Fruit fly (Drosophila melanogaster): ENCODE measurements around the gene Coq6.

Coq6 gene

DNA sequence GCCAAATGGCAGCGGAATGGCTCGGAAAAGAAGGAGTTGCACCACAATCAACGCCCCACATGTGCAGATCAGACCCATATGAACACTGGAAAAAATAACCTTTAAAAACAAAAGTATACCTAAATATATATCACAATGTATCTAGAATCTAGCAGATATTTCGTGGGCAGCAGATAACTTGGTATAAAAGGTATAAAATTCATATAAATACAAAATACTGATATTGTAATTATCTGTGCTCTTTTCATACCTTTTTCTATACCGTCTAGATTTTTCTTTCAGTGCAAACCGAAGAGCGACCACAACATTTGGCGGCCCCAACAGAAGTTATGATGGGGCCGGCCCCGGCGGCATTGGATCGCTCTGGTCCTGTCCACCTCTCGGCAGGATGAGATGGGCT is 30.7 kb downstream of the Coq6 start:
- TF ChIP-seq Hnf4 (GFP tag; optimal IDR thresholded peaks at IDR 0.05) = peak; percentile 58
- no peak for TF ChIP-seq CrebA (GFP tag; optimal IDR thresholded peaks at IDR 0.05; ENCODE audit: borderline replicate concordance)
- TF ChIP-seq dsf (GFP tag; optimal IDR thresholded peaks at IDR 0.05; ENCODE audit: borderline replicate concordance) = no peak
- TF ChIP-seq sage (GFP tag; optimal IDR thresholded peaks at IDR 0.05) = peak; percentile 34
- TF ChIP-seq h (GFP tag; optimal IDR thresholded peaks at IDR 0.05) = peak; percentile 84
- TF ChIP-seq dmrt93B (GFP tag; optimal IDR thresholded peaks at IDR 0.05) = peak; percentile 37
- peak; percentile 70 for TF ChIP-seq Jra (GFP tag; optimal IDR thresholded peaks at IDR 0.05)
- peak; percentile 80 for TF ChIP-seq OdsH (GFP tag; optimal IDR thresholded peaks at IDR 0.05)
- TF ChIP-seq GATAd (GFP tag; optimal IDR thresholded peaks at IDR 0.05) = no peak
- TF ChIP-seq CG9705 (GFP tag; optimal IDR thresholded peaks at IDR 0.05) = peak; percentile 45
- TF ChIP-seq foxo (GFP tag; optimal IDR thresholded peaks at IDR 0.05) = peak in 1 of 2 experiments; percentile 81
- peak; percentile 37 for TF ChIP-seq tai (GFP tag; optimal IDR thresholded peaks at IDR 0.05)
- TF ChIP-seq fru (GFP tag; optimal IDR thresholded peaks at IDR 0.05) = peak; percentile 87
- TF ChIP-seq HLH106 (tag; optimal IDR thresholded peaks at IDR 0.05) = peak; percentile 83
- TF ChIP-seq psq (GFP tag; optimal IDR thresholded peaks at IDR 0.05) = peak; percentile 72
- peak; percentile 33 for TF ChIP-seq Rel (GFP tag; optimal IDR thresholded peaks at IDR 0.05)
- TF ChIP-seq Rel (tag; optimal IDR thresholded peaks at IDR 0.05) = peak; percentile 48
- TF ChIP-seq Sp1 (GFP tag; optimal IDR thresholded peaks at IDR 0.05) = peak; percentile 88
- TF ChIP-seq br (GFP tag; optimal IDR thresholded peaks at IDR 0.05) = peak; percentile 72
- peak; percentile 76 for TF ChIP-seq rgr (GFP tag; optimal IDR thresholded peaks at IDR 0.05)
- TF ChIP-seq Myc (optimal IDR thresholded peaks at IDR 0.05) = no peak
- TF ChIP-seq jim (GFP tag; optimal IDR thresholded peaks at IDR 0.05) = no peak
- peak; percentile 72 for TF ChIP-seq brk (GFP tag; optimal IDR thresholded peaks at IDR 0.05)
- no peak for TF ChIP-seq dl (GFP tag; optimal IDR thresholded peaks at IDR 0.05; ENCODE audit: insufficient read depth in 1 of 2, partially characterized antibody in 2 of 2)
- no peak for TF ChIP-seq Hr83 (GFP tag; optimal IDR thresholded peaks at IDR 0.05; ENCODE audit: poor library complexity, severe bottlenecking)
- TF ChIP-seq woc (GFP tag; optimal IDR thresholded peaks at IDR 0.05) = peak; percentile 68
- TF ChIP-seq ey (GFP tag; optimal IDR thresholded peaks at IDR 0.05) = peak; percentile 80

DNA sequence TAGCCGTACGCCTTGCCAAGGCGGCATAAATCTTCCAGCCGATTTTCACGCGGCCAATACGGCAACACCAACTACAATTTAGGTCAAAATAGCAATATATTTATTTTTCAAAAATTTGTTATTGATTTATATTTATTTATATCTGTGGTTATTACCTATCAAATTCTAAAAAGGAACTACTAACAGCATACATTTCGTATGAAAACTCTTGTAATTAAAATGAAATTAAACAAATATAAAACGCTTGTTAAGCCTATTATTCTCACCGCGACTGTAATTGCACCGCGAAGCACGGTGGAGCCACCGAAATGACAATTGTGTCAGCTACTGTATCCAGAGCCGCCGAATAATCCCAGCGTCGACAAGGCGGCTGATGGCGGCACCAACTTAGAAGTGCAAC is 32.6 kb downstream of the Coq6 start:
- no peak for TF ChIP-seq dsf (GFP tag; optimal IDR thresholded peaks at IDR 0.05; ENCODE audit: borderline replicate concordance)
- TF ChIP-seq GATAd (GFP tag; optimal IDR thresholded peaks at IDR 0.05) = no peak
- no peak for TF ChIP-seq Myc (optimal IDR thresholded peaks at IDR 0.05)
- TF ChIP-seq foxo (GFP tag; optimal IDR thresholded peaks at IDR 0.05) = no peak
- no peak for TF ChIP-seq Vsx2 (GFP tag; optimal IDR thresholded peaks at IDR 0.05; ENCODE audit: partially characterized antibody)
- TF ChIP-seq dmrt93B (GFP tag; optimal IDR thresholded peaks at IDR 0.05) = no peak
- TF ChIP-seq usp (GFP tag; optimal IDR thresholded peaks at IDR 0.05) = no peak
- TF ChIP-seq tai (GFP tag; optimal IDR thresholded peaks at IDR 0.05) = no peak
- no peak for TF ChIP-seq br (GFP tag; optimal IDR thresholded peaks at IDR 0.05)
- TF ChIP-seq CG9705 (GFP tag; optimal IDR thresholded peaks at IDR 0.05) = no peak
- TF ChIP-seq CG32264 (GFP tag; optimal IDR thresholded peaks at IDR 0.05) = no peak
- no peak for TF ChIP-seq Abd-B (GFP tag; optimal IDR thresholded peaks at IDR 0.05)
- TF ChIP-seq CrebA (GFP tag; optimal IDR thresholded peaks at IDR 0.05; ENCODE audit: borderline replicate concordance) = no peak
- no peak for TF ChIP-seq woc (GFP tag; optimal IDR thresholded peaks at IDR 0.05)

DNA sequence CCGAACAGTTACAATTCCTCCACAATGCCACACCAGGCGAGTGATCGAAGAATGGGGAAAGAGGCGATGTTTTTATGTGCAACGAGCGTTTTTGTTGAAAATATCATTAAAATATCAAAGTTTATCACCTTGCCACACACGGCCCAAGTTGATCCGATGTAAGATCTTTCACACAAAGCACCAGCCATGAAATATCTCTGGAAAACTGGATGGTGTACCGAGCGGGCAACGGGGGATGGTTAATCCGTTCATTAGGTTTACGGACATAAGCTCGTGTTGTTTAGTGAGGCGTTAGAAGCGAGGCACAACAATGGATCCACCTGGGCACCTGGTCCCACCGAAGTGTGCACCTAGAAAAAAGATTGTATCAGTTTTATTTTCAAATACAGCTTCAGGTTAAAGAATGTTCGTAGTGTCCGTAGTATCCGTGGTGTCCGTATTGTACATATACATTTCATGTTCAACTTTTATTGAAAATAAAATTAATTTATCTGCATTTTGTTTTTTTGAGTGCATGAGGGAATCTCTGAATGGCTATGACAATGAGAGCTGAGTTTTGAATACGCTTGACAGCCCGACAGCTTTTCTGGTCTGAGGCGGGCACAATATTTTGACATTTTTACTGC is 35.4 kb downstream of the Coq6 start:
- no peak for TF ChIP-seq fru (GFP tag; optimal IDR thresholded peaks at IDR 0.05)
- TF ChIP-seq h (GFP tag; optimal IDR thresholded peaks at IDR 0.05) = peak; percentile 15
- no peak for TF ChIP-seq tai (GFP tag; optimal IDR thresholded peaks at IDR 0.05)
- TF ChIP-seq dsf (GFP tag; optimal IDR thresholded peaks at IDR 0.05; ENCODE audit: borderline replicate concordance) = no peak
- peak; percentile 5 for TF ChIP-seq sv (GFP tag; optimal IDR thresholded peaks at IDR 0.05)
- TF ChIP-seq OdsH (GFP tag; optimal IDR thresholded peaks at IDR 0.05) = no peak
- no peak for TF ChIP-seq foxo (GFP tag; optimal IDR thresholded peaks at IDR 0.05)
- peak; percentile 13 for TF ChIP-seq rgr (GFP tag; optimal IDR thresholded peaks at IDR 0.05)
- TF ChIP-seq Abd-B (GFP tag; optimal IDR thresholded peaks at IDR 0.05) = no peak
- TF ChIP-seq brk (GFP tag; optimal IDR thresholded peaks at IDR 0.05) = no peak
- no peak for TF ChIP-seq CG32264 (GFP tag; optimal IDR thresholded peaks at IDR 0.05)
- TF ChIP-seq Dif (GFP tag; optimal IDR thresholded peaks at IDR 0.05; ENCODE audit: partially characterized antibody) = no peak

Data from whole organism, wandering third instar larva.